Fruit fly (Drosophila melanogaster): ENCODE measurements around the gene CG32260.

CG32260 gene

DNA sequence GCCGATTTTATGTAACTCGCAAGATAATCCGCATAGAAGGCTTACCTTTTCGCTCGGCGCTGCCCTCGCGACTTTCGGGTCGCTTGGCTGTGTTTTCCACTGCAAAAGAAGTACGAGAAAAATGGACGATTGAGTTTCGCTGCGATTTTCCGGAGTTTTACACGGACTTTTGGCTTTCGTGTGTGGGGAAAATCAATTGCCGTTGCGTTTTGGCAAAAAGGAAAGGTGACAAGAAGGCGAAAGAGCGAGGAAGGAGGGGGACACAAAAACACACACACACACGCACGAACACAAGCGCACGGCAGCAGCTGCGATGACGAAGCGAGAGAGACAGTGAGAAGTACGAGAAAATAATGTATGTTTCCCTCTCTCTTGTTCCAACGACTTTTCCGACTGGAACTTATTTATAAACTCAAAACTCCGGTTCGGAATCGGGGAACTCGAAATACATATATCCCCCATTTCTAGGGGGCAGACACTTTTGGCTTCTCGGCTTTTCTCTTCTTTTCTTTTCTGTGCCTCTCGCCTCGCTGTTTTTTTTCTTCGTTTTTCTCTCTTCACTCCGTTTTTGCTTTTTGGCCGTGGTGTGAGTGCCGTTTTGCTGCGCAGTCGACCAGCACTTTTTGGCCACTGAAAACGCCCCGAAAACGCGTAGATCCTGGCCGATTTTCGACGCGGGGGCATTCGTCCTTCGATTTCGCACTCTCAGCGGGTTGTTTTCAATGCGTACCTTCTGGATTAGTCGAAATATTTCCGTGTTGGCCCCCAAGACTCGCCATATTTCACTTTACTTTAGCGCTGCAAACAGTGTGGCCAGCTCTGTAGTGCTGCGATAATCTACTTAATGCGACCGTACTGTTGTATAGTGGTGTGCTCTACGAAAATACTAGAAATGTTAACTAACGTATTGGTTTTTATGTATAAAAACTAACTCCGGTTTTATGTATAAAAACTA lies 8.2 kb upstream of the CG32260 start, which contains the start of gene ens:
TSS of gene ens (minus strand) at position 827 of the 955 bp plus-strand sequence.
- TF ChIP-seq CG5204 (GFP tag; optimal IDR thresholded peaks at IDR 0.05), result no peak
- no peak for TF ChIP-seq CG1620 (GFP tag; optimal IDR thresholded peaks at IDR 0.05)
- TF ChIP-seq tj (GFP tag; optimal IDR thresholded peaks at IDR 0.05), result peak; percentile 15
- TF ChIP-seq CG33017 (tag; optimal IDR thresholded peaks at IDR 0.05), result no peak
- no peak for TF ChIP-seq Mnt (GFP tag; optimal IDR thresholded peaks at IDR 0.05)
- TF ChIP-seq toe (GFP tag; optimal IDR thresholded peaks at IDR 0.05), result no peak
- no peak for TF ChIP-seq Crg-1 (GFP tag; optimal IDR thresholded peaks at IDR 0.05)
- TF ChIP-seq Hr96 (GFP tag; optimal IDR thresholded peaks at IDR 0.05), result no peak
- TF ChIP-seq Clk (GFP tag; optimal IDR thresholded peaks at IDR 0.05), result no peak
- TF ChIP-seq CG7101 (tag; optimal IDR thresholded peaks at IDR 0.05), result peak; percentile 17
- peak; percentile 68 for TF ChIP-seq pad (GFP tag; optimal IDR thresholded peaks at IDR 0.05)
- TF ChIP-seq ovo (GFP tag; optimal IDR thresholded peaks at IDR 0.05), result no peak
- peak; percentile 18 for TF ChIP-seq cic (GFP tag; optimal IDR thresholded peaks at IDR 0.05)
- TF ChIP-seq CG11617 (GFP tag; optimal IDR thresholded peaks at IDR 0.05), result no peak
- peak; percentile 61 for TF ChIP-seq bab1 (GFP tag; optimal IDR thresholded peaks at IDR 0.05)
- no peak for TF ChIP-seq CG7045 (GFP tag; optimal IDR thresholded peaks at IDR 0.05)
- TF ChIP-seq cnc (optimal IDR thresholded peaks at IDR 0.05), result no peak
- no peak for TF ChIP-seq CG14711 (tag; optimal IDR thresholded peaks at IDR 0.05)
- TF ChIP-seq CG12768 (GFP tag; optimal IDR thresholded peaks at IDR 0.05), result no peak
- no peak for TF ChIP-seq kay (GFP tag; ENCODE audit: borderline replicate concordance)

DNA sequence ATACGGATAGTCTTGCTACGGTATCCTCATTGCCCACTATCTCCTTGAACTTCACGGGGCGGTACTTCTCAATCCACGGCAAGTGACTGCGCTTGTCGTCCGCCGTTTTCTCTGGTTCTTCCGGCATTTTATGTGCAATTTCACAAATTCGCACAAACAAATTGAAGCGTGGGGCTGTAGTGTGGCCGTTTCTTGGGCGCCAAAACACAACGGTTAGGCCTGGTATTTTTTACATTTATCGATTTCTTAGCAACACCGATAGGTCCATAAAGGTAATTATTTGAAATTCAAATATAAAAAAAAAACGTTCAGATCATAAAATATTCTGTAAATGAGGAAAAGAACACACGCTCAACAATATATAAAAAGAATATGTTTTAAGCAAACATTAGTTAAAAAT lies 6.3 kb upstream of the CG32260 start, which contains the start of gene RfC4:
TSS of gene RfC4 (minus strand) at position 182 of the 400 bp plus-strand sequence.
- no peak for TF ChIP-seq tj (GFP tag; optimal IDR thresholded peaks at IDR 0.05)
- no peak for TF ChIP-seq CG12768 (GFP tag; optimal IDR thresholded peaks at IDR 0.05)
- TF ChIP-seq CG33017 (tag; optimal IDR thresholded peaks at IDR 0.05), result no peak
- TF ChIP-seq cnc (optimal IDR thresholded peaks at IDR 0.05), result no peak
- TF ChIP-seq Hr96 (GFP tag; optimal IDR thresholded peaks at IDR 0.05), result no peak
- TF ChIP-seq CG11617 (GFP tag; optimal IDR thresholded peaks at IDR 0.05), result no peak
- no peak for TF ChIP-seq Crg-1 (GFP tag; optimal IDR thresholded peaks at IDR 0.05)
- no peak for TF ChIP-seq bab1 (GFP tag; optimal IDR thresholded peaks at IDR 0.05)

DNA sequence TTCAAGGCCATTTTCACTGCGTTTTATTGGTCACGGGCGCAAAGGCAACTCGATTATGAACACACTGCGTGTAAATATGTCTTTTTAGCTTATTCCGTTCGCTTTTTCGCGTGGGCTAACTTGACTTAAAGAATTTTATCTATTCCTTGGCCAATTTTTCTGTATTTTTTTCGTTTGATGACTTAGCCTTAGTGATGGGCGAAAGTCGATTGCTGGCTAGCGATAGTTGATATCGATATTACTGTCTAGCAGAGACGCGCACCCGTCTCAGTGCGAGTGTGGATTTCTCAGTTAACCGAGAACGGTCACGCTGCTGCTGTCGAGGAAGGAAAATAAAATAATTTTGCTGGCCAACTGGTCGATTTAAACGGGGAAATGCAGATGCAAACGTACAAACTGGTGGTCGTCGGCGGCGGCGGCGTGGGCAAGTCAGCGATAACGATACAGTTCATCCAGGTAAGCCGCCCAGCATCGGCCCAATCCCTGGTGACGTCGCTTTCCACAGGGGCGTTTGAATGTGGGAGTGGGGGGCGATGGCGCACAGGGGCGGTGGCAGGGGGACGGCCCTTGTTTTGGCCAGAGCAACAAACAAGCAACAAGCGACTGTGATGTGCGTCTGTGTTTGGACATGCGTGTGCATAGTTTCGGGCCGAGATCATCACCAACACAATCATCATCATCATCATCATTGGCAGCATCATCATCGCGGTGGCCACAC lies 3.2 kb upstream of the CG32260 start, which contains the start of the genes Rop and Ras64B:
TSS of gene Rop (minus strand) at position 193 of the 718 bp plus-strand sequence.
TSS of gene Ras64B (plus strand) at position 273 of the 718 bp plus-strand sequence.
- TF ChIP-seq ovo (GFP tag; optimal IDR thresholded peaks at IDR 0.05) (no peak), cic (GFP tag; optimal IDR thresholded peaks at IDR 0.05) (no peak), CG11617 (GFP tag; optimal IDR thresholded peaks at IDR 0.05) (peak; percentile 35), CG1620 (GFP tag; optimal IDR thresholded peaks at IDR 0.05) (peak; percentile 54), CG14711 (tag; optimal IDR thresholded peaks at IDR 0.05) (peak; percentile 12), pad (GFP tag; optimal IDR thresholded peaks at IDR 0.05) (no peak), CG7045 (GFP tag; optimal IDR thresholded peaks at IDR 0.05) (no peak), Hr96 (GFP tag; optimal IDR thresholded peaks at IDR 0.05) (no peak), bab1 (GFP tag; optimal IDR thresholded peaks at IDR 0.05) (peak; percentile 75), Clk (GFP tag; optimal IDR thresholded peaks at IDR 0.05) (no peak), toe (GFP tag; optimal IDR thresholded peaks at IDR 0.05) (no peak), CG5204 (GFP tag; optimal IDR thresholded peaks at IDR 0.05) (no peak), Mnt (GFP tag; optimal IDR thresholded peaks at IDR 0.05) (peak; percentile 36), tj (GFP tag; optimal IDR thresholded peaks at IDR 0.05) (no peak), CG12768 (GFP tag; optimal IDR thresholded peaks at IDR 0.05) (no peak), cnc (optimal IDR thresholded peaks at IDR 0.05) (no peak), kay (GFP tag; ENCODE audit: borderline replicate concordance) (no peak), CG33017 (tag; optimal IDR thresholded peaks at IDR 0.05) (peak; percentile 24), Crg-1 (GFP tag; optimal IDR thresholded peaks at IDR 0.05) (no peak), CG7101 (tag; optimal IDR thresholded peaks at IDR 0.05) (peak; percentile 21)

DNA sequence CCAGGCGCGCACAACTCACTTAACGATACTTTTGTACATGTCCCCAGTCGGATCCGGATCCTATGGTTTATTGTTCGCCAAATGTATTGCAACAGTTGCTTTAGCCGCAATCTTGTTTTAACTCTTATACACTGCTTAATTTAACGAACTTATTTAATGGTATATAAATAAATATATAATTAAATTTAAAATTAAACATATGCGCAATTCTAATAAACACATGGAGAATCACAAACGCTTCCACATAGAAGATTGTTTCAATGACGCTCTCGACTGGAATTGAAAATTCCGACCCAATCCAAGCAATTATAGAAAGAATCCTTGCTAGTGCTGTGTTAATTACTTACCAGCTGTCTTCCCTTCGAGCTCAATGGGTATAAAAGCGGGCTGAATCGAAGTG lies 997 bp upstream of the CG32260 start, which contains the start of gene Akh:
TSS of gene Akh (plus strand) at position 301 of the 400 bp plus-strand sequence.
- TF ChIP-seq CG1620 (GFP tag; optimal IDR thresholded peaks at IDR 0.05) (no peak), CG7101 (tag; optimal IDR thresholded peaks at IDR 0.05) (no peak), cic (GFP tag; optimal IDR thresholded peaks at IDR 0.05) (no peak), CG14711 (tag; optimal IDR thresholded peaks at IDR 0.05) (no peak), ovo (GFP tag; optimal IDR thresholded peaks at IDR 0.05) (no peak), CG11617 (GFP tag; optimal IDR thresholded peaks at IDR 0.05) (no peak), Hr96 (GFP tag; optimal IDR thresholded peaks at IDR 0.05) (no peak), pad (GFP tag; optimal IDR thresholded peaks at IDR 0.05) (no peak), cnc (optimal IDR thresholded peaks at IDR 0.05) (no peak), Clk (GFP tag; optimal IDR thresholded peaks at IDR 0.05) (no peak), Crg-1 (GFP tag; optimal IDR thresholded peaks at IDR 0.05) (no peak), CG5204 (GFP tag; optimal IDR thresholded peaks at IDR 0.05) (no peak), bab1 (GFP tag; optimal IDR thresholded peaks at IDR 0.05) (no peak), tj (GFP tag; optimal IDR thresholded peaks at IDR 0.05) (no peak), CG7045 (GFP tag; optimal IDR thresholded peaks at IDR 0.05) (no peak)

DNA sequence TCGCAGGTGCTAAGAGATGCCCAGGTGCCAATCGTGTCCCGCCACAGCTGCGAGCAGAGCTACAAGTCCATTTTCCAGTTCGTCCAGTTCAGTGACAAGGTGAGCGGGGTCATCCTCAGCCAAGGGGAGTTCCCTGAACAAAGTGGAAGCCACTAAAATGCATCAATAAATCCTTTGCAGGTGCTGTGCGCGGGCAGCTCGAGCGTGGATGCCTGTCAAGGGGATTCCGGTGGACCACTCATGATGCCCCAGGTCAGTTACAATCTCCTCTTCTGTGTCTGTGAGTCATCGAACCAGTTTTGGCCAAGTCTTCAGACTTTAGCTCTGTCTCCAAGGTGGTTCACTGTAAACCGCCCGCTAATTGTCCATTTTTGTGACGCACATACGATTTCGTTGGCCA lies 3.1 kb downstream of the CG32260 start:
- TF ChIP-seq CG11617 (GFP tag; optimal IDR thresholded peaks at IDR 0.05) (no peak), cic (GFP tag; optimal IDR thresholded peaks at IDR 0.05) (no peak), Hr96 (GFP tag; optimal IDR thresholded peaks at IDR 0.05) (no peak), CG7101 (tag; optimal IDR thresholded peaks at IDR 0.05) (no peak), Mnt (GFP tag; optimal IDR thresholded peaks at IDR 0.05) (no peak), bab1 (GFP tag; optimal IDR thresholded peaks at IDR 0.05) (no peak), pad (GFP tag; optimal IDR thresholded peaks at IDR 0.05) (no peak), ovo (GFP tag; optimal IDR thresholded peaks at IDR 0.05) (no peak), Clk (GFP tag; optimal IDR thresholded peaks at IDR 0.05) (no peak), CG33017 (tag; optimal IDR thresholded peaks at IDR 0.05) (no peak), CG1620 (GFP tag; optimal IDR thresholded peaks at IDR 0.05) (no peak), Crg-1 (GFP tag; optimal IDR thresholded peaks at IDR 0.05) (no peak), kay (GFP tag; ENCODE audit: borderline replicate concordance) (no peak), tj (GFP tag; optimal IDR thresholded peaks at IDR 0.05) (no peak), cnc (optimal IDR thresholded peaks at IDR 0.05) (no peak)
